Worm (Caenorhabditis elegans): ENCODE measurements around the gene pes-8.

ce11 chrX:9242123-9242522, 9.5 kb upstream of the pes-8 start, which contains the start of gene lgc-4:
- TF ChIP-seq odd-2 (tag; optimal IDR thresholded peaks at IDR 0.05), result no peak
- no peak for TF ChIP-seq C08G9.2 (tag; optimal IDR thresholded peaks at IDR 0.05)
- TF ChIP-seq pha-2 (tag; optimal IDR thresholded peaks at IDR 0.05), result no peak
- TF ChIP-seq ama-1 (optimal IDR thresholded peaks at IDR 0.05), result no peak
- TF ChIP-seq nfya-1 (tag; optimal IDR thresholded peaks at IDR 0.05), result no peak
- no peak for TF ChIP-seq pha-4 (tag; optimal IDR thresholded peaks at IDR 0.05)
- no peak for TF ChIP-seq che-1 (tag; optimal IDR thresholded peaks at IDR 0.05)
- TF ChIP-seq elt-2 (tag; optimal IDR thresholded peaks at IDR 0.05), result no peak
